Fruit fly (Drosophila melanogaster) whole organism, embryonic: ENCODE results near the gene Or94a.

ENCODE experiments used
- CG13296 ChIP-seq: fragments of 200-800 bp; sonication (Bioruptor generic); optimal IDR thresholded peaks from 3 replicates; lab custom pipeline; 2018; ENCODE audit warnings: missing biosample characterization, mild to moderate bottlenecking, missing genetic modification characterization
- CG17361 ChIP-seq: fragments of 200-800 bp; sonication (Bioruptor generic); IDR thresholded peaks from 3 replicates; pipeline ENCODE4 v1.3.6; 2022; ENCODE audit warnings: missing biosample characterization, missing genetic modification characterization
- CG18011 ChIP-seq: fragments of 200-800 bp; sonication (Bioruptor generic); optimal IDR thresholded peaks from 2 replicates; lab custom pipeline; 2017; ENCODE audit warnings: missing biosample characterization, missing genetic modification characterization, mild to moderate bottlenecking, moderate library complexity, missing genotype
- CG18262 ChIP-seq: fragments of 200-800 bp; optimal IDR thresholded peaks from 3 replicates; lab custom pipeline; 2019; ENCODE audit warnings: missing biosample characterization, mild to moderate bottlenecking, missing genetic modification characterization, moderate library complexity
- CG6654 ChIP-seq: fragments of 200-800 bp; sonication (Bioruptor generic); optimal IDR thresholded peaks from 2 replicates; lab custom pipeline; 2017; ENCODE audit warnings: missing biosample characterization, mild to moderate bottlenecking, missing genetic modification characterization
- CG7963 ChIP-seq: fragments of 200-800 bp; sonication (Bioruptor generic); IDR thresholded peaks from 3 replicates; pipeline ENCODE4 v1.3.6; 2022; ENCODE audit warnings: missing biosample characterization, missing genetic modification characterization; ENCODE audit not compliant: partially characterized antibody
- Doc3 ChIP-seq: fragments of 200-800 bp; sonication (Bioruptor generic); IDR thresholded peaks from 3 replicates; pipeline ENCODE4 v1.3.6; 2022; ENCODE audit warnings: missing biosample characterization, missing genetic modification characterization; ENCODE audit not compliant: partially characterized antibody
- Hey ChIP-seq: fragments of 200-800 bp; sonication (Bioruptor generic); optimal IDR thresholded peaks from 3 replicates; lab custom pipeline; 2018; ENCODE audit warnings: missing biosample characterization, mild to moderate bottlenecking, missing genetic modification characterization
- Kr ChIP-seq: fragments of 200-800 bp; sonication (Bioruptor generic); optimal IDR thresholded peaks from 2 replicates; lab custom pipeline; 2017; ENCODE audit warnings: missing biosample characterization, mild to moderate bottlenecking, missing genetic modification characterization
- croc ChIP-seq: fragments of 200-800 bp; sonication (Bioruptor generic); conservative IDR thresholded peaks from 3 replicates; pipeline ENCODE4 v1.3.6; 2022; ENCODE audit warnings: missing biosample characterization, missing genetic modification characterization
- danr ChIP-seq: fragments of 200-800 bp; sonication (Bioruptor generic); IDR thresholded peaks from 2 replicates; pipeline ENCODE4 v1.3.6; 2022; ENCODE audit warnings: missing biosample characterization, missing genetic modification characterization
- dimm ChIP-seq: fragments of 200-800 bp; sonication (Bioruptor generic); IDR thresholded peaks from 2 replicates; pipeline ENCODE4 v1.3.6; 2022; ENCODE audit warnings: missing biosample characterization, missing genetic modification characterization
- emc ChIP-seq: fragments of 200-800 bp; sonication (Bioruptor generic); optimal IDR thresholded peaks from 2 replicates; lab custom pipeline; 2016; ENCODE audit warnings: missing biosample characterization, missing genetic modification characterization
- luna ChIP-seq: fragments of 200-800 bp; sonication (Bioruptor generic); optimal IDR thresholded peaks from 2 replicates; lab custom pipeline; 2016; ENCODE audit warnings: missing biosample characterization, missing genetic modification characterization
- sens ChIP-seq: fragments of 200-800 bp; sonication (Bioruptor generic); peaks from one replicate; lab custom pipeline; 2016; ENCODE audit warnings: missing biosample characterization, missing genetic modification characterization
- trh ChIP-seq: fragments of 200-800 bp; sonication (Bioruptor generic); optimal IDR thresholded peaks from 2 replicates; lab custom pipeline; 2016; ENCODE audit warnings: missing biosample characterization, missing genetic modification characterization
- twi ChIP-seq: fragments of 200-800 bp; optimal IDR thresholded peaks from 2 replicates; lab custom pipeline; 2019; ENCODE audit warnings: missing biosample characterization, mild to moderate bottlenecking, missing genetic modification characterization, moderate library complexity

The Or94a gene

DNA sequence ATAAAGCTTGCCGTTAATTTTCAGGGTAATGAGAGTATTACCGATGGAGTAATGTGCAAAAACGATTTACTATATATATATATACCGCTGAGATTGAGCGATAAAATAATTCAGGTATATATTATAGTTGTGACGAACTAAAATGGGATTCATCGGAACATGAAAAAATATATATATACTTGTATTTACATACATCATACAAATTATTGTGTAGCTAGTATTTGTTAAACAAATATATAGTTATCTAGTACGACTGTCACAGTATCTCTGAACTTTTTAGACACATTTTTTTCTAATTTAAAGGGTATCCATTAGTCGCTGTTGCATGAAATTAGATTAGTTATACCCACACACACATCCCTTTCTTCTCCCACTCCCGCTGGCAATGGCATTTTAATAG, 49.2 kb downstream of the Or94a start (continued):
- 0 out of 3 replicates have a peak, but pooled peaks have one; percentile 23 for TF ChIP-seq CG17361
- TF ChIP-seq CG13296 = no peak
- TF ChIP-seq danr (GFP tag; lab: Robert Waterston, UW) = no peak
- TF ChIP-seq croc (GFP tag; lab: Robert Waterston, UW) = no peak
- no peak for TF ChIP-seq CG7963 (GFP tag; lab: Robert Waterston, UW)
- no peak for TF ChIP-seq Doc3
- peak; percentile 42 for TF ChIP-seq CG18262 (tag; lab: Kevin White, UChicago)
- no peak for TF ChIP-seq Hey (tag; lab: Kevin White, UChicago)
- TF ChIP-seq Kr (GFP tag; lab: Kevin White, UChicago) = no peak
- no peak for TF ChIP-seq CG18011 (GFP tag; lab: Kevin White, UChicago)
- TF ChIP-seq, all 482 proteins: peak for 9

DNA sequence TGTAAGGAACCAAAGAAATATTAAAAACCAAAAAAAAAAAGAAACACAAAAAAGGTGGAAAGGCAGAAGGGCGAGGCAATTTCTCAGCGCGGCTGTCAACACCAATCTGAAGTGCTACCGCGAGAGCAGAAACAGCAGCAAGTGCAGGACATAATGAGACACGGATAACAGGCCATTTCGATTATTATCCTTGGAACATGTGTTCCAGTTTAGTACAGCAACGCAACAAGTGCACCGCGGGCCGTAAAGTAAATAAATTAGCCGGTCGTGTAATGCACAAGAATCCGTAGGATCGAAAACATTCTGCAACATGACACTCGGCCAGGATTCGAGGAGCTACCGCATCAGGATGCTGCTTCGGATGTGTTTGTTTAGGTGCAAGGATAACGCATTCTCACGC, 51.0 kb downstream of the Or94a start:
- no peak for TF ChIP-seq luna (GFP tag; lab: Kevin White, UChicago)
- TF ChIP-seq dimm = no peak
- no peak for TF ChIP-seq CG6654 (GFP tag; lab: Kevin White, UChicago)
- no peak for TF ChIP-seq trh (GFP tag; lab: Kevin White, UChicago)
- peak; percentile 86 for TF ChIP-seq twi (tag; lab: Kevin White, UChicago)
- peak; percentile 64 for TF ChIP-seq sens (GFP tag; lab: Kevin White, UChicago)
- no peak for TF ChIP-seq emc (GFP tag; lab: Kevin White, UChicago)
